Worm (Caenorhabditis elegans) whole organism, late embryonic: ENCODE results near the gene F09E10.5.

Experiments used
- C08G9.2 ChIP-seq: sonication (generic microtip); optimal IDR thresholded peaks from 2 replicates; lab custom pipeline; 2016; ENCODE audit warnings: mild to moderate bottlenecking, missing genetic modification characterization, moderate library complexity, missing compliant biosample characterization
- C38D4.7 ChIP-seq: fragments of 200-800 bp; sonication (Bioruptor generic); optimal IDR thresholded peaks from 2 replicates; lab custom pipeline; 2018; ENCODE audit warnings: mild to moderate bottlenecking, missing genetic modification characterization, moderate library complexity, missing compliant biosample characterization
- K02D7.2 ChIP-seq: sonication (generic microtip); optimal IDR thresholded peaks from 2 replicates; lab custom pipeline; 2017; ENCODE audit warnings: mild to moderate bottlenecking, missing genetic modification characterization, missing compliant biosample characterization
- K09A11.1 ChIP-seq: sonication (generic microtip); optimal IDR thresholded peaks from 2 replicates; lab custom pipeline; 2017; ENCODE audit warnings: antibody characterized with exemption, mild to moderate bottlenecking, missing genetic modification characterization, missing compliant biosample characterization; ENCODE audit not compliant: insufficient read depth
- ama-1 ChIP-seq: fragments of 150-350 bp; optimal IDR thresholded peaks from 2 replicates; lab custom pipeline; 2014
- ceh-14 ChIP-seq: sonication (generic microtip); optimal IDR thresholded peaks from 2 replicates; lab custom pipeline; 2016; ENCODE audit warnings: missing genotype, missing genetic modification characterization, missing compliant biosample characterization
- ceh-18 ChIP-seq: sonication (generic microtip); optimal IDR thresholded peaks from 2 replicates; lab custom pipeline; 2016; ENCODE audit warnings: missing genetic modification characterization, missing compliant biosample characterization
- ceh-2 ChIP-seq: sonication (generic microtip); optimal IDR thresholded peaks from 2 replicates; lab custom pipeline; 2016; ENCODE audit warnings: missing genotype, missing genetic modification characterization, missing compliant biosample characterization
- ceh-22 ChIP-seq: sonication (generic microtip); optimal IDR thresholded peaks from 2 replicates; lab custom pipeline; 2017; ENCODE audit warnings: missing biosample characterization, missing genetic modification characterization
- ceh-24 ChIP-seq: sonication (generic microtip); optimal IDR thresholded peaks from 2 replicates; lab custom pipeline; 2016; ENCODE audit warnings: mild to moderate bottlenecking, missing genetic modification characterization, missing compliant biosample characterization
- ceh-31 ChIP-seq: sonication (generic microtip); optimal IDR thresholded peaks from 2 replicates; lab custom pipeline; 2016; ENCODE audit warnings: missing genetic modification characterization, missing compliant biosample characterization
- ceh-45 ChIP-seq: fragments of 200-800 bp; sonication (Bioruptor generic); IDR thresholded peaks from 2 replicates; pipeline ENCODE4 v1.3.6; 2022; ENCODE audit warnings: missing genetic modification reagents, missing genetic modification characterization, missing compliant biosample characterization
- ceh-6 ChIP-seq: fragments of 200-800 bp; sonication (Bioruptor generic); optimal IDR thresholded peaks from 2 replicates; lab custom pipeline; 2018; ENCODE audit warnings: mild to moderate bottlenecking, missing genetic modification characterization, missing compliant biosample characterization
- ceh-9 ChIP-seq: sonication (generic microtip); optimal IDR thresholded peaks from 2 replicates; lab custom pipeline; 2016; ENCODE audit warnings: mild to moderate bottlenecking, missing genetic modification characterization, inconsistent platforms, missing compliant biosample characterization
- che-1 ChIP-seq: sonication (generic microtip); optimal IDR thresholded peaks from 2 replicates; lab custom pipeline; 2016; ENCODE audit warnings: mild to moderate bottlenecking, missing genetic modification characterization, missing compliant biosample characterization
- dmd-4 ChIP-seq: sonication (generic microtip); optimal IDR thresholded peaks from 2 replicates; lab custom pipeline; 2016; ENCODE audit warnings: borderline replicate concordance, missing genetic modification characterization, missing compliant biosample characterization
- dve-1 ChIP-seq: sonication (generic microtip); optimal IDR thresholded peaks from 2 replicates; lab custom pipeline; 2017; ENCODE audit warnings: antibody characterized with exemption, mild to moderate bottlenecking, missing genetic modification characterization, missing compliant biosample characterization
- elt-4 ChIP-seq: sonication (generic microtip); optimal IDR thresholded peaks from 2 replicates; lab custom pipeline; 2016; ENCODE audit warnings: missing genetic modification characterization, missing compliant biosample characterization
- eyg-1 ChIP-seq: sonication (generic microtip); optimal IDR thresholded peaks from 2 replicates; lab custom pipeline; 2016; ENCODE audit warnings: missing genotype, missing genetic modification characterization, missing compliant biosample characterization
- fax-1 ChIP-seq: sonication (generic microtip); optimal IDR thresholded peaks from 2 replicates; lab custom pipeline; 2016; ENCODE audit warnings: missing genotype, missing genetic modification characterization, missing compliant biosample characterization
- fkh-10 ChIP-seq: fragments of 150-350 bp; optimal IDR thresholded peaks from 2 replicates; lab custom pipeline; 2014; ENCODE audit warnings: missing biosample characterization, missing genetic modification reagents, missing genetic modification characterization
- fkh-6 ChIP-seq: sonication (generic microtip); optimal IDR thresholded peaks from 2 replicates; lab custom pipeline; 2016; ENCODE audit warnings: missing genetic modification characterization, missing compliant biosample characterization
- gmeb-2 ChIP-seq: sonication (generic microtip); optimal IDR thresholded peaks from 2 replicates; lab custom pipeline; 2016; ENCODE audit warnings: missing genetic modification characterization, inconsistent platforms, missing compliant biosample characterization
- hlh-13 ChIP-seq: fragments of 200-800 bp; sonication (Bioruptor generic); optimal IDR thresholded peaks from 2 replicates; lab custom pipeline; 2018; ENCODE audit warnings: mild to moderate bottlenecking, missing genetic modification characterization, missing compliant biosample characterization
- hlh-30 ChIP-seq: sonication (generic microtip); optimal IDR thresholded peaks from 2 replicates; lab custom pipeline; 2017; ENCODE audit warnings: antibody characterized with exemption, missing genetic modification characterization, missing compliant biosample characterization; ENCODE audit not compliant: insufficient read depth
- hlh-6 ChIP-seq: sonication (generic microtip); optimal IDR thresholded peaks from 2 replicates; lab custom pipeline; 2016; ENCODE audit warnings: missing genotype, missing genetic modification characterization, missing compliant biosample characterization
- hlh-8 ChIP-seq: sonication (generic microtip); optimal IDR thresholded peaks from 2 replicates; lab custom pipeline; 2016; ENCODE audit warnings: missing genotype, missing genetic modification characterization, missing compliant biosample characterization
- mec-3 ChIP-seq: sonication (generic microtip); optimal IDR thresholded peaks from 2 replicates; lab custom pipeline; 2016; ENCODE audit warnings: borderline replicate concordance, missing genetic modification characterization, missing compliant biosample characterization
- nfya-1 ChIP-seq: sonication (generic microtip); optimal IDR thresholded peaks from 2 replicates; lab custom pipeline; 2017; ENCODE audit warnings: missing genetic modification characterization, mild to moderate bottlenecking, missing compliant biosample characterization, antibody characterized with exemption, moderate library complexity
- npax-4 ChIP-seq: sonication (generic microtip); optimal IDR thresholded peaks from 2 replicates; lab custom pipeline; 2016; ENCODE audit warnings: missing genetic modification characterization, missing compliant biosample characterization
- odd-2 ChIP-seq: sonication (generic microtip); optimal IDR thresholded peaks from 2 replicates; lab custom pipeline; 2017; ENCODE audit warnings: antibody characterized with exemption, mild to moderate bottlenecking, missing genetic modification characterization, missing compliant biosample characterization
- pag-3 ChIP-seq: sonication (generic microtip); optimal IDR thresholded peaks from 2 replicates; lab custom pipeline; 2016; ENCODE audit warnings: missing compliant biosample characterization, missing genetic modification characterization, borderline replicate concordance
- pax-1 ChIP-seq: fragments of 150-350 bp; optimal IDR thresholded peaks from 2 replicates; lab custom pipeline; 2014; ENCODE audit warnings: missing biosample characterization, missing genetic modification characterization
- pha-2 ChIP-seq: sonication (generic microtip); optimal IDR thresholded peaks from 2 replicates; lab custom pipeline; 2017; ENCODE audit warnings: mild to moderate bottlenecking, missing genetic modification characterization, missing compliant biosample characterization
- pha-4 ChIP-seq: fragments of 150-350 bp; optimal IDR thresholded peaks from 2 replicates; lab custom pipeline; 2018; ENCODE audit warnings: missing biosample characterization, missing genetic modification reagents, missing genetic modification characterization
- pqm-1 ChIP-seq: sonication (generic microtip); optimal IDR thresholded peaks from 2 replicates; lab custom pipeline; 2016; ENCODE audit warnings: missing genetic modification characterization, missing compliant biosample characterization
- pros-1 ChIP-seq: fragments of 150-350 bp; optimal IDR thresholded peaks from 2 replicates; lab custom pipeline; 2014; ENCODE audit warnings: missing biosample characterization, missing genetic modification reagents, missing genetic modification characterization
- rnt-1 ChIP-seq: sonication (generic microtip); optimal IDR thresholded peaks from 2 replicates; lab custom pipeline; 2016; ENCODE audit warnings: missing genetic modification characterization, missing compliant biosample characterization
- sdc-2 ChIP-seq: sonication (generic microtip); optimal IDR thresholded peaks from 2 replicates; lab custom pipeline; 2016; ENCODE audit warnings: missing genotype, missing genetic modification characterization, missing compliant biosample characterization
- sox-2 ChIP-seq: fragments of 200-800 bp; sonication (Bioruptor generic); IDR thresholded peaks from 2 replicates; pipeline ENCODE4 v1.3.6; 2022; ENCODE audit warnings: missing genetic modification reagents, missing genetic modification characterization, missing compliant biosample characterization
- tbx-2 ChIP-seq: sonication (generic microtip); optimal IDR thresholded peaks from 2 replicates; lab custom pipeline; 2016; ENCODE audit warnings: missing genetic modification characterization, missing compliant biosample characterization
- tbx-7 ChIP-seq: sonication (generic microtip); optimal IDR thresholded peaks from 2 replicates; lab custom pipeline; 2016; ENCODE audit warnings: missing genotype, missing genetic modification characterization, missing compliant biosample characterization
- unc-86 ChIP-seq: sonication (generic microtip); optimal IDR thresholded peaks from 2 replicates; lab custom pipeline; 2016; ENCODE audit warnings: missing genetic modification characterization, missing compliant biosample characterization
- zip-5 ChIP-seq: sonication (generic microtip); optimal IDR thresholded peaks from 2 replicates; lab custom pipeline; 2016; ENCODE audit warnings: missing genetic modification characterization, missing compliant biosample characterization
- ztf-16 ChIP-seq: sonication (generic microtip); optimal IDR thresholded peaks from 2 replicates; lab custom pipeline; 2017; ENCODE audit warnings: missing genetic modification characterization, missing compliant biosample characterization

Gene F09E10.5

DNA sequence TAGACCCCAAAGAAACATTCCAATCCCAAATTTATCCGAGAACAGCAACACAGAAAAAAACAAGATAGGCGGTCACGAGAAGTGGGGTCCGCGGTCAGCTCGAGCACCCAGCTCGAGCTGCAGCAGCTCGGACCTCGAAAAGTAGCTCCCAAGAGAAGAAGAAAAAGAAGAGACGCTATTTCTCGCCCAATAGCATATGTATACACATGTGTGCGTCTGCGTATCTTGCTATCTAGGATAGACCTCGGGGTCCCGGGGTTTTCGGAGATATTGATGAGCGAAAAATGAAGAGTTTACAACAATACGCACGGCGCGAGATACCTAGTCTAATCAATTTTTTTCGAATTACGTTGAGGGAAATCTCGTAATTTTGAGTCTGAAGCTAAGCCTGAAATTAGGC lies 27.9 kb upstream of the F09E10.5 start:
- TF ChIP-seq ceh-14 (tag; lab: Kevin White, UChicago) (no peak), ceh-2 (tag; lab: Kevin White, UChicago) (no peak), rnt-1 (peak; percentile 32), fkh-10 (GFP tag; lab: Kevin White, UChicago) (peak; percentile 21), C08G9.2 (tag; lab: Kevin White, UChicago) (no peak), fkh-6 (tag; lab: Kevin White, UChicago) (no peak), hlh-6 (tag; lab: Kevin White, UChicago) (no peak), ceh-45 (GFP tag; lab: Robert Waterston, UW) (no peak), che-1 (tag; lab: Kevin White, UChicago) (no peak), ceh-18 (tag; lab: Kevin White, UChicago) (peak; percentile 52), npax-4 (tag; lab: Kevin White, UChicago) (no peak), hlh-30 (tag; lab: Kevin White, UChicago) (peak; percentile 28), ztf-16 (tag; lab: Kevin White, UChicago) (no peak), dve-1 (tag; lab: Kevin White, UChicago) (no peak), pros-1 (tag; lab: Kevin White, UChicago) (no peak), ceh-31 (peak; percentile 29), nfya-1 (tag; lab: Kevin White, UChicago) (peak; percentile 30), hlh-8 (tag; lab: Kevin White, UChicago) (no peak), ceh-9 (tag; lab: Kevin White, UChicago) (no peak), gmeb-2 (tag; lab: Kevin White, UChicago) (no peak), C38D4.7 (GFP tag; lab: Kevin White, UChicago) (no peak), tbx-2 (no peak), hlh-13 (no peak), ama-1 (lab: Kevin White, UChicago) (no peak), sdc-2 (tag; lab: Kevin White, UChicago) (no peak)

ce11 chrX:1521387-1521786 lies 27.2 kb upstream of the F09E10.5 start, which contains the start of gene toca-1:
Gene toca-1, minus strand, starts transcription at chrX:1521487.
- TF ChIP-seq ceh-14 (tag; lab: Kevin White, UChicago), result no peak
- TF ChIP-seq ceh-6 (GFP tag; lab: Kevin White, UChicago), result no peak
- no peak for TF ChIP-seq pha-4 (tag; lab: Kevin White, UChicago)
- TF ChIP-seq sdc-2 (tag; lab: Kevin White, UChicago), result no peak
- TF ChIP-seq hlh-30 (tag; lab: Kevin White, UChicago), result no peak
- no peak for TF ChIP-seq eyg-1 (tag; lab: Kevin White, UChicago)
- TF ChIP-seq pros-1 (tag; lab: Kevin White, UChicago), result no peak
- TF ChIP-seq ceh-24 (tag; lab: Kevin White, UChicago), result no peak
- no peak for TF ChIP-seq ceh-45 (GFP tag; lab: Robert Waterston, UW)
- no peak for TF ChIP-seq ama-1 (lab: Kevin White, UChicago)
- no peak for TF ChIP-seq mec-3 (tag; lab: Kevin White, UChicago)
- TF ChIP-seq sox-2, result no peak
- TF ChIP-seq K02D7.2, result no peak
- TF ChIP-seq unc-86 (tag; lab: Kevin White, UChicago), result no peak
- no peak for TF ChIP-seq ceh-22
- no peak for TF ChIP-seq nfya-1 (tag; lab: Kevin White, UChicago)
- no peak for TF ChIP-seq dmd-4 (tag; lab: Kevin White, UChicago)
- no peak for TF ChIP-seq hlh-6 (tag; lab: Kevin White, UChicago)

DNA sequence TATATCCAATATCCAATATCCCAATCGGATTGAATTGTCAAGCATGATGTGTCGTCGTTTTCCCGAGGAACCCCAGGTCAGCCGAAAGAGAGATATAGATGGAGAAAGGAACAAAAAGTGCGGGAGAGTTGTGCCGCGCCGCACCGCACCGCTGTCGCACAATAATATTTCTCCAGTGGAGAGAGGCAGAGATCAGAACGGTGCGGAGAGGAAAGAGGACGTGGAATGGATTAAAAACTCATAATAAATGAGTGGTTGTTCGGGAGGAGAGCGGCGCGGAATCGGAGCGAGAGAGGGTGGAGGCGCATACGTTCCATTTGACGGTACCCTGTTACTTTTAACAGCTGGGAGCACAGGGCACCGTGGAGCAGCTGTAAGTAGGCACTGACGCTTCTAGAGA lies 23.4 kb upstream of the F09E10.5 start:
- no peak for TF ChIP-seq che-1 (tag; lab: Kevin White, UChicago)
- TF ChIP-seq elt-4 (tag; lab: Kevin White, UChicago), result no peak
- TF ChIP-seq pax-1 (tag; lab: Kevin White, UChicago), result no peak
- TF ChIP-seq zip-5 (tag; lab: Kevin White, UChicago), result no peak
- TF ChIP-seq sdc-2 (tag; lab: Kevin White, UChicago), result peak; percentile 45
- peak; percentile 48 for TF ChIP-seq hlh-6 (tag; lab: Kevin White, UChicago)
- peak; percentile 37 for TF ChIP-seq pha-2 (tag; lab: Kevin White, UChicago)
- no peak for TF ChIP-seq rnt-1
- no peak for TF ChIP-seq pag-3 (tag; lab: Kevin White, UChicago)
- TF ChIP-seq fax-1 (tag; lab: Kevin White, UChicago), result no peak
- TF ChIP-seq ceh-18 (tag; lab: Kevin White, UChicago), result peak; percentile 2
- no peak for TF ChIP-seq tbx-7
- TF ChIP-seq pha-4 (tag; lab: Kevin White, UChicago), result no peak
- TF ChIP-seq K09A11.1 (tag; lab: Kevin White, UChicago), result no peak
- no peak for TF ChIP-seq C08G9.2 (tag; lab: Kevin White, UChicago)
- no peak for TF ChIP-seq eyg-1 (tag; lab: Kevin White, UChicago)
- no peak for TF ChIP-seq pqm-1 (tag; lab: Kevin White, UChicago)
- no peak for TF ChIP-seq C38D4.7 (GFP tag; lab: Kevin White, UChicago)
- TF ChIP-seq odd-2 (tag; lab: Kevin White, UChicago), result no peak
- TF ChIP-seq dve-1 (tag; lab: Kevin White, UChicago), result no peak
